Worm (Caenorhabditis elegans) whole organism, mixed stage, embryonic: Measurements from ENCODE around the gene syx-16.
A peak's percentile ranks its signal among the peaks of the same experiment; 100 is the strongest.

Experiments
- M03D4.4 ChIP-seq: sonication (generic microtip); optimal IDR thresholded peaks from 2 replicates; lab custom pipeline; 2017; ENCODE audit warnings: mild to moderate bottlenecking, missing genetic modification characterization, missing compliant biosample characterization
- bed-3 ChIP-seq: fragments of 200-800 bp; sonication (Bioruptor generic); optimal IDR thresholded peaks from 3 replicates; lab custom pipeline; 2018; ENCODE audit warnings: mild to moderate bottlenecking, missing genetic modification characterization, moderate library complexity, missing compliant biosample characterization
- blmp-1 ChIP-seq: fragments of 150-350 bp; optimal IDR thresholded peaks from 2 replicates; lab custom pipeline; 2014; ENCODE audit warnings: missing biosample characterization, missing genetic modification characterization
- ceh-39 ChIP-seq: fragments of 150-350 bp; optimal IDR thresholded peaks from 2 replicates; lab custom pipeline; 2014; ENCODE audit warnings: missing biosample characterization, missing genetic modification characterization
- ceh-43 ChIP-seq: fragments of 200-800 bp; sonication (Bioruptor generic); optimal IDR thresholded peaks from 2 replicates; lab custom pipeline; 2018; ENCODE audit warnings: mild to moderate bottlenecking, missing genetic modification characterization, moderate library complexity, missing compliant biosample characterization
- ceh-83 ChIP-seq: fragments of 200-800 bp; sonication (Bioruptor generic); optimal IDR thresholded peaks from 2 replicates; lab custom pipeline; 2018; ENCODE audit warnings: mild to moderate bottlenecking, missing genetic modification characterization, missing compliant biosample characterization
- ces-1 ChIP-seq: fragments of 150-350 bp; optimal IDR thresholded peaks from 2 replicates; lab custom pipeline; 2014; ENCODE audit warnings: missing biosample characterization, missing genetic modification reagents, missing genetic modification characterization
- drap-1 ChIP-seq: fragments of 200-800 bp; sonication (Bioruptor generic); optimal IDR thresholded peaks from 3 replicates; lab custom pipeline; 2018; ENCODE audit warnings: mild to moderate bottlenecking, missing genetic modification characterization, missing compliant biosample characterization
- elt-1 ChIP-seq: sonication (generic microtip); optimal IDR thresholded peaks from 2 replicates; lab custom pipeline; 2017; ENCODE audit warnings: missing genetic modification characterization, mild to moderate bottlenecking, missing compliant biosample characterization, antibody characterized with exemption, moderate library complexity, borderline replicate concordance; ENCODE audit not compliant: insufficient read depth
- elt-3 ChIP-seq: fragments of 150-350 bp; optimal IDR thresholded peaks from 2 replicates; lab custom pipeline; 2014; ENCODE audit warnings: missing biosample characterization, missing genetic modification characterization
- flh-1 ChIP-seq: fragments of 200-800 bp; sonication (Bioruptor generic); optimal IDR thresholded peaks from 2 replicates; lab custom pipeline; 2018; ENCODE audit warnings: mild to moderate bottlenecking, missing genetic modification characterization, moderate library complexity, missing compliant biosample characterization
- ham-2 ChIP-seq: fragments of 200-800 bp; sonication (Bioruptor generic); optimal IDR thresholded peaks from 2 replicates; lab custom pipeline; 2018; ENCODE audit warnings: mild to moderate bottlenecking, missing genetic modification characterization, missing compliant biosample characterization
- hlh-1 ChIP-seq: fragments of 150-350 bp; optimal IDR thresholded peaks from 2 replicates; lab custom pipeline; 2014; ENCODE audit warnings: missing biosample characterization, missing genetic modification reagents, missing genetic modification characterization
- lin-13 ChIP-seq: fragments of 150-350 bp; optimal IDR thresholded peaks from 2 replicates; lab custom pipeline; 2014; ENCODE audit warnings: missing biosample characterization, missing genetic modification characterization
- lin-32 ChIP-seq: fragments of 200-800 bp; sonication (Bioruptor generic); optimal IDR thresholded peaks from 2 replicates; lab custom pipeline; 2018; ENCODE audit warnings: mild to moderate bottlenecking, missing genetic modification characterization, missing compliant biosample characterization
- lsy-2 ChIP-seq: fragments of 150-350 bp; optimal IDR thresholded peaks from 2 replicates; lab custom pipeline; 2014; ENCODE audit warnings: missing biosample characterization, missing genetic modification characterization
- mab-5 ChIP-seq: fragments of 150-350 bp; optimal IDR thresholded peaks from 2 replicates; lab custom pipeline; 2014; ENCODE audit warnings: missing biosample characterization, missing genetic modification characterization
- mep-1 ChIP-seq: fragments of 150-350 bp; optimal IDR thresholded peaks from 2 replicates; lab custom pipeline; 2017; ENCODE audit warnings: missing biosample characterization, missing genetic modification reagents, missing genetic modification characterization, inconsistent platforms
- nhr-2 ChIP-seq: fragments of 150-350 bp; optimal IDR thresholded peaks from 2 replicates; lab custom pipeline; 2014; ENCODE audit warnings: missing biosample characterization, missing genetic modification characterization
- nhr-237 ChIP-seq: fragments of 150-350 bp; optimal IDR thresholded peaks from 2 replicates; lab custom pipeline; 2014; ENCODE audit warnings: missing biosample characterization, missing genetic modification characterization
- nhr-28 ChIP-seq: fragments of 150-350 bp; optimal IDR thresholded peaks from 2 replicates; lab custom pipeline; 2014; ENCODE audit warnings: missing biosample characterization, missing genetic modification characterization
- nhr-76 ChIP-seq: sonication (generic microtip); optimal IDR thresholded peaks from 2 replicates; lab custom pipeline; 2017; ENCODE audit warnings: missing biosample characterization, missing genetic modification characterization
- snpc-4 ChIP-seq: fragments of 150-350 bp; optimal IDR thresholded peaks from 2 replicates; lab custom pipeline; 2014; ENCODE audit warnings: missing biosample characterization, missing genetic modification characterization
- sptf-1 ChIP-seq: sonication (generic microtip); optimal IDR thresholded peaks from 2 replicates; lab custom pipeline; 2017; ENCODE audit warnings: mild to moderate bottlenecking, missing genetic modification characterization, moderate library complexity, missing compliant biosample characterization
- tbx-8 ChIP-seq: fragments of 200-800 bp; sonication (Bioruptor generic); optimal IDR thresholded peaks from 2 replicates; lab custom pipeline; 2018; ENCODE audit warnings: mild to moderate bottlenecking, missing genetic modification characterization, moderate library complexity, missing compliant biosample characterization
- unc-120 ChIP-seq: sonication (generic microtip); optimal IDR thresholded peaks from 2 replicates; lab custom pipeline; 2017; ENCODE audit warnings: missing genetic modification characterization, missing compliant biosample characterization; ENCODE audit not compliant: poor library complexity, severe bottlenecking
- unc-39 ChIP-seq: fragments of 150-350 bp; optimal IDR thresholded peaks from 2 replicates; lab custom pipeline; 2014; ENCODE audit warnings: missing biosample characterization, missing genetic modification characterization
- unc-62 ChIP-seq: fragments of 150-350 bp; optimal IDR thresholded peaks from 2 replicates; lab custom pipeline; 2014; ENCODE audit warnings: missing biosample characterization, missing genetic modification reagents, missing genetic modification characterization
- zip-8 ChIP-seq: fragments of 150-350 bp; optimal IDR thresholded peaks from 2 replicates; lab custom pipeline; 2014; ENCODE audit warnings: missing biosample characterization, missing genetic modification characterization
- ztf-11 ChIP-seq: fragments of 150-350 bp; optimal IDR thresholded peaks from 2 replicates; lab custom pipeline; 2014; ENCODE audit warnings: missing biosample characterization, missing genetic modification characterization

Gene syx-16

DNA sequence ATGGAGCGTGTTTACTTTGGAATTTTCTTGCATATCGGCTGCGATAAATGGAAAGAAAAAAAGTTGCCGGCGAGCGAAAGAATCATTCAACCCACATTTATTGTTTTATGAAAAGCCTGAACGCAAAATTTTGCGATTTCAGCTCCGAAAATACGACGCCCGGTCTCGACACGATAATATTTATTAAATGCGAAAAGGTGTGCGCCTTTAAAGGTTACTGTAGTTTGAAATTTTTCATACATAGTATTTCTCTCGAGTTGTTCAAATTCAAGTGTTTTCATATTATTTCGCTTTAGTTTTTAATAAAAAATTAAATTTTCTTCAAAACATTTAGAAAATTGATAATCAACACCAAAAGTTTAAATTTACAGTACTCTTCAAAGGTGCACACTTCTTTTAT is at the start of gene syx-16:
Gene syx-16, minus strand, starts transcription at position 118 of the 400 bp plus-strand sequence.
- no peak for TF ChIP-seq tbx-8 (GFP tag; lab: Kevin White, UChicago)
- TF ChIP-seq nhr-237, result no peak
- TF ChIP-seq ces-1 (GFP tag; lab: Kevin White, UChicago), result no peak
- TF ChIP-seq nhr-76 (tag; lab: Kevin White, UChicago), result no peak
- no peak for TF ChIP-seq unc-62
- no peak for TF ChIP-seq zip-8 (tag; lab: Kevin White, UChicago)
- TF ChIP-seq nhr-2, result no peak
- TF ChIP-seq elt-1, result no peak
- no peak for TF ChIP-seq ztf-11 (tag; lab: Kevin White, UChicago)
- TF ChIP-seq elt-3 (tag; lab: Kevin White, UChicago), result no peak
- TF ChIP-seq ham-2 (GFP tag; lab: Kevin White, UChicago), result no peak
- TF ChIP-seq ceh-43, result no peak
- TF ChIP-seq mab-5 (tag; lab: Kevin White, UChicago), result no peak
- no peak for TF ChIP-seq blmp-1 (tag; lab: Kevin White, UChicago)
- no peak for TF ChIP-seq drap-1 (GFP tag; lab: Kevin White, UChicago)
- TF ChIP-seq sptf-1 (tag; lab: Kevin White, UChicago), result no peak
- no peak for TF ChIP-seq bed-3 (GFP tag; lab: Kevin White, UChicago)
- no peak for TF ChIP-seq ceh-83
- TF ChIP-seq hlh-1 (tag; lab: Kevin White, UChicago), result no peak

DNA sequence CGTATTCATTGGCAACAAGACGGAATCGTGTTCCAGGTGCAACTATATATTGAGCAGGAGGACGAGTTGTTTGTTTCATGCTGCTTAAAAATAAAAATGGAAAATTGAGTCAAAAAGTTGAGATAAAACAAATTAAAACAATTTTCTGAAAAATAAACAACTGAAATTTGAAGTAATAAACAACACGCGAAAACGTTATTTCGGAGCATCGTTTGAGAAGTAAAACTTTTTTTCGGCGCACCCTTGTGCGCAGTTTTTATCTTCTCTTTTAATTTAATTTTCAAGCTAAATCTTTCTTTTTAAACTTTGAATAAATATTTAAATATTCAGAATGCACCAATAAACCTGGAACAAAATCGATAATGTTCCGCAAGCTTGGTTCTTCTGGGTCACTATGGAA is 45.2 kb upstream of the syx-16 start, which contains the start of the genes sumv-1 and gop-1:
Gene sumv-1, minus strand, starts transcription at position 80 of the 400 bp plus-strand sequence.
Gene gop-1, plus strand, starts transcription at position 331 of the 400 bp plus-strand sequence.
- peak; percentile 36 for TF ChIP-seq ces-1 (GFP tag; lab: Kevin White, UChicago)
- TF ChIP-seq unc-39 (tag; lab: Kevin White, UChicago), result no peak

DNA sequence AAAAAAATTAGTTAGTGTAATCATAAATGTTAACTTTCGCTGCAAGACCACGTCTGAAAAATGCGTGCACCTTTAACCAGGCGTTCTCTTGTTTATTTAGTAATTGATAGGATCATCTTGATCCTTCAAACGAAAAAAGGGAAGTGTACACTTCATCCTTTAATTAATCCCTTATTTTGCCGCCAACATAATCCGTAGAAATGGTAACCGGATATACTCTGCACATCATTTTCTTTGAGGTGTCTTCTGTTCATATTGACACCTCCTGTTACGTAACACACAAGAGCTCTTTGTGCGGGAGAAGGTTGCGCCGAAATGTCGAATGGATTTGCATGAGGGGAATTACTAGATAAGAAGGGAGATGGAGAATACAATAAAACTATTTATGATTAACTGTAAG is 39.8 kb upstream of the syx-16 start:
- TF ChIP-seq flh-1 (GFP tag; lab: Kevin White, UChicago), result no peak
- no peak for TF ChIP-seq ham-2 (GFP tag; lab: Kevin White, UChicago)
- TF ChIP-seq nhr-237, result no peak
- no peak for TF ChIP-seq blmp-1 (tag; lab: Kevin White, UChicago)
- no peak for TF ChIP-seq M03D4.4 (tag; lab: Kevin White, UChicago)
- TF ChIP-seq nhr-2, result peak; percentile 81
- no peak for TF ChIP-seq mep-1
- TF ChIP-seq nhr-76 (tag; lab: Kevin White, UChicago), result no peak
- TF ChIP-seq drap-1 (GFP tag; lab: Kevin White, UChicago), result no peak
- no peak for TF ChIP-seq hlh-1 (tag; lab: Kevin White, UChicago)
- no peak for TF ChIP-seq sptf-1 (tag; lab: Kevin White, UChicago)
- no peak for TF ChIP-seq unc-39 (tag; lab: Kevin White, UChicago)
- peak; percentile 14 for TF ChIP-seq zip-8 (tag; lab: Kevin White, UChicago)

DNA sequence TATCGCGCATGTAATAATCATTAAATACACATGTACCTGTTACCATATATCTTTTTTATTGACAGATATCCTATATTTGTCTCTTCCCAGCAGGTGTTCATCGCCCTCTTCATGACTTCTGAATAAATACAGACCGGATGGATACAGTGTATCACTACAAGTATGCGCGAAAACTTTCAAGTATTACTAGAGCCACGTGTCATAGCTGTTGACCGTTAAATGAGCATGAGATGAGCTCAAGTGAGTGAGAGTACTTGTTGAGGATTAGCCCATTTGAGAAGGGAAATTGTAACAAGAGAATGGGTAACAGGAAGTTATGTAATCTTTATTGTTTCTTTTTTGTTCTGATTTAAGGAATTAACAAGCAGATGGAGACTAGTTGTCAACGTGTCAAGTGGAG is 36.2 kb upstream of the syx-16 start:
- TF ChIP-seq ceh-43 (no peak), drap-1 (GFP tag; lab: Kevin White, UChicago) (no peak), mab-5 (tag; lab: Kevin White, UChicago) (no peak), elt-3 (tag; lab: Kevin White, UChicago) (no peak), nhr-2 (peak; percentile 92), snpc-4 (no peak), unc-120 (tag; lab: Kevin White, UChicago) (no peak), ztf-11 (tag; lab: Kevin White, UChicago) (no peak), sptf-1 (tag; lab: Kevin White, UChicago) (no peak)

DNA sequence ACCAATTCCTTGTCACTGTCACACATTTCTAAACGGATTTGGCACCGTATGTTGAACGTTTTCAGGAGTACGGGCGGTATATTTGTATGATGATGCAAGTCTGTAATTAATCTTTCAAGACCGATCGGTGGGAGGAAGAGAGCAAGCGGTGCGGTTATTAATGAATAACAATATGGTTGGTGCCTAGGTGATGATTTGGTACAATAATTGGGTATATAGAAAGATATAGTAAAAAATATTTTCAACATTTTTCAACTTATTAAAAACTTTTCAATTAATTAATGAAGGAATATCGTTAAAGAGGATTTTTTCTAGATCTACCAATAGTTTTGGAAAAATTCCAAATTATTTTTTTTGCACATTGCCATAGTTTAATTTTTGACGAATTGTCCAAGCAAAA is 35.6 kb upstream of the syx-16 start, which contains the start of gene cnd-1:
Gene cnd-1, minus strand, starts transcription at position 101 of the 400 bp plus-strand sequence.
- TF ChIP-seq nhr-2 (peak; percentile 72), nhr-237 (no peak)

DNA sequence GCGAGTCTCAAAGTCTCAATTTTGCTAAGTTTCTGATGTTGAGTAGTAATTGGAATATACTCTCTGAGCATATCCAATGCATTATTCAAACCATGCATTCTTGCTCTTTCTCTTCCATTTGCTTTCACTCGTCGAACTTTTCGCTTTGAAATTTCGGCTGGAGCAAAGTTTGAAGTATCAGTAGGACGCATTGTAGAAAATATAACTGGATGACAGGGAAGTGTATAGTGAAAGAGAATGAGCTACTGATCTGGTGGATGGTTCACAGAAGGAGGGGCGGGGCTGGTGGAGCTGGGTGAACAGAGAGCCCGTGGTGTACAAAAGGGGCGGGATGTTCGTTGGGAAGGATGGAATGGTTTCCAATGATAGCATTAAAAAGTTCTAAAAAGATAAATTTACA is 32.9 kb upstream of the syx-16 start:
- TF ChIP-seq nhr-2 (no peak), blmp-1 (tag; lab: Kevin White, UChicago) (no peak), snpc-4 (no peak), M03D4.4 (tag; lab: Kevin White, UChicago) (no peak), nhr-28 (tag; lab: Kevin White, UChicago) (no peak), lsy-2 (tag; lab: Kevin White, UChicago) (no peak), ztf-11 (tag; lab: Kevin White, UChicago) (no peak), ceh-39 (tag; lab: Kevin White, UChicago) (no peak), lin-13 (tag; lab: Kevin White, UChicago) (no peak), mab-5 (tag; lab: Kevin White, UChicago) (no peak), drap-1 (GFP tag; lab: Kevin White, UChicago) (no peak), lin-32 (GFP tag; lab: Kevin White, UChicago) (no peak), hlh-1 (tag; lab: Kevin White, UChicago) (no peak), ham-2 (GFP tag; lab: Kevin White, UChicago) (no peak), ces-1 (GFP tag; lab: Kevin White, UChicago) (no peak)
